Fruit fly (Drosophila melanogaster) whole organism, embryonic: ENCODE measurements around the gene CG17207.

Source experiments
- ATbp ChIP-seq: fragments of 200-800 bp; sonication (Bioruptor generic); optimal IDR thresholded peaks from 2 replicates; lab custom pipeline; 2017; ENCODE audit warnings: missing biosample characterization, mild to moderate bottlenecking, missing genetic modification characterization, missing genetic modification reagents
- CG18011 ChIP-seq: fragments of 200-800 bp; sonication (Bioruptor generic); optimal IDR thresholded peaks from 2 replicates; lab custom pipeline; 2017; ENCODE audit warnings: missing biosample characterization, missing genetic modification characterization, mild to moderate bottlenecking, moderate library complexity, missing genotype
- CG4707 ChIP-seq: fragments of 200-800 bp; sonication (Bioruptor generic); optimal IDR thresholded peaks from 2 replicates; lab custom pipeline; 2018; ENCODE audit warnings: missing biosample characterization, mild to moderate bottlenecking, missing genetic modification characterization, moderate library complexity
- CG6654 ChIP-seq: fragments of 200-800 bp; sonication (Bioruptor generic); optimal IDR thresholded peaks from 2 replicates; lab custom pipeline; 2017; ENCODE audit warnings: missing biosample characterization, mild to moderate bottlenecking, missing genetic modification characterization
- CG7372 ChIP-seq: fragments of 200-800 bp; sonication (Bioruptor generic); IDR thresholded peaks from 2 replicates; pipeline ENCODE4 v1.3.6; 2022; ENCODE audit warnings: missing biosample characterization, missing genetic modification characterization
- Hmx ChIP-seq: fragments of 200-800 bp; sonication (Bioruptor generic); optimal IDR thresholded peaks from 2 replicates; lab custom pipeline; 2016; ENCODE audit warnings: missing biosample characterization, missing genetic modification characterization
- NFAT ChIP-seq: fragments of 200-800 bp; sonication (Bioruptor generic); IDR thresholded peaks from 2 replicates; pipeline ENCODE4 v1.3.6; 2022; ENCODE audit warnings: missing biosample characterization, missing genetic modification characterization
- Optix ChIP-seq: fragments of 200-800 bp; sonication (Bioruptor generic); IDR thresholded peaks from 3 replicates; pipeline ENCODE4 v1.3.6; 2022; ENCODE audit warnings: missing biosample characterization, missing genetic modification characterization
- croc ChIP-seq: fragments of 200-800 bp; sonication (Bioruptor generic); conservative IDR thresholded peaks from 3 replicates; pipeline ENCODE4 v1.3.6; 2022; ENCODE audit warnings: missing biosample characterization, missing genetic modification characterization
- crol ChIP-seq: fragments of 200-800 bp; sonication (Bioruptor generic); IDR thresholded peaks from 2 replicates; pipeline ENCODE4 v1.3.6; 2022; ENCODE audit warnings: missing biosample characterization, missing genetic modification characterization
- ewg ChIP-seq: fragments of 200-800 bp; sonication (Bioruptor generic); optimal IDR thresholded peaks from 3 replicates; lab custom pipeline; 2017; ENCODE audit warnings: mild to moderate bottlenecking, missing biosample characterization, missing genetic modification reagents, missing genetic modification characterization
- knrl ChIP-seq: fragments of 200-800 bp; sonication (Bioruptor generic); IDR thresholded peaks from 3 replicates; pipeline ENCODE4 v1.3.6; 2022; ENCODE audit warnings: missing biosample characterization, missing genetic modification characterization; ENCODE audit not compliant: partially characterized antibody
- sna ChIP-seq: fragments of 200-800 bp; sonication (Bioruptor generic); IDR thresholded peaks from 2 replicates; pipeline ENCODE4 v1.3.6; 2022; ENCODE audit warnings: missing biosample characterization, missing genetic modification characterization; ENCODE audit not compliant: partially characterized antibody

dm6 chr3R:12431030-12431489 lies 7.9 kb downstream of the CG17207 start, which contains the start of gene Prosalpha2:
- TF ChIP-seq croc (GFP tag; lab: Robert Waterston, UW) (no peak), CG7372 (GFP tag; lab: Robert Waterston, UW) (no peak), CG4707 (GFP tag; lab: Kevin White, UChicago) (no peak), sna (GFP tag; lab: Robert Waterston, UW) (no peak), NFAT (GFP tag; lab: Robert Waterston, UW) (no peak), ewg (no peak), ATbp (GFP tag; lab: Kevin White, UChicago) (no peak), Optix (no peak), CG18011 (no peak), Hmx (GFP tag; lab: Kevin White, UChicago) (no peak), crol (GFP tag; lab: Robert Waterston, UW) (no peak), CG6654 (GFP tag; lab: Kevin White, UChicago) (no peak), knrl (GFP tag; lab: Robert Waterston, UW) (no peak)
